Fruit fly (Drosophila melanogaster) whole organism, embryonic: ENCODE measurements around the gene TotA.
A peak's percentile ranks its signal among the peaks of the same experiment; 100 is the strongest.

ENCODE experiments used
- Ada2b ChIP-seq: fragments of 200-800 bp; sonication (Bioruptor generic); IDR thresholded peaks from 2 replicates; pipeline ENCODE4 v1.3.6; 2022; ENCODE audit warnings: missing biosample characterization, missing genetic modification characterization
- Aef1 ChIP-seq: fragments of 200-800 bp; sonication (Bioruptor generic); IDR thresholded peaks from 3 replicates; pipeline ENCODE4 v1.3.6; 2022; ENCODE audit warnings: missing biosample characterization, missing genetic modification characterization
- CG11247 ChIP-seq: fragments of 200-800 bp; sonication (Bioruptor generic); IDR thresholded peaks from 2 replicates; pipeline ENCODE4 v1.3.6; 2022; ENCODE audit warnings: missing biosample characterization, missing genetic modification characterization
- CG11695 ChIP-seq: fragments of 200-800 bp; sonication (Bioruptor generic); IDR thresholded peaks from 3 replicates; pipeline ENCODE4 v1.3.6; 2022; ENCODE audit warnings: missing biosample characterization, missing genetic modification characterization
- CG12769 ChIP-seq: fragments of 200-800 bp; sonication (Bioruptor generic); optimal IDR thresholded peaks from 2 replicates; lab custom pipeline; 2019; ENCODE audit warnings: missing biosample characterization, mild to moderate bottlenecking, missing genetic modification characterization, moderate library complexity
- CG12942 ChIP-seq: fragments of 200-800 bp; sonication (Bioruptor generic); optimal IDR thresholded peaks from 3 replicates; lab custom pipeline; 2016; ENCODE audit warnings: missing biosample characterization, missing genetic modification characterization
- CG13287 ChIP-seq: fragments of 200-800 bp; sonication (Bioruptor generic); IDR thresholded peaks from 2 replicates; pipeline ENCODE4 v1.3.6; 2022; ENCODE audit warnings: missing biosample characterization, missing genetic modification characterization; ENCODE audit not compliant: partially characterized antibody
- CG14441 ChIP-seq: fragments of 200-800 bp; sonication (Bioruptor generic); IDR thresholded peaks from 2 replicates; pipeline ENCODE4 v1.3.6; 2022; ENCODE audit warnings: missing biosample characterization, missing genetic modification characterization
- CG14710 ChIP-seq: fragments of 200-800 bp; sonication (Bioruptor generic); optimal IDR thresholded peaks from 3 replicates; lab custom pipeline; 2019; ENCODE audit warnings: missing biosample characterization, mild to moderate bottlenecking, missing genetic modification characterization, moderate library complexity
- CG14965 ChIP-seq: fragments of 200-800 bp; sonication (Bioruptor generic); optimal IDR thresholded peaks from 2 replicates; lab custom pipeline; 2016; ENCODE audit warnings: missing biosample characterization, missing genetic modification characterization, borderline replicate concordance
- CG15269 ChIP-seq: fragments of 200-800 bp; sonication (Bioruptor generic); optimal IDR thresholded peaks from 2 replicates; lab custom pipeline; 2018; ENCODE audit warnings: missing biosample characterization, mild to moderate bottlenecking, missing genetic modification characterization, moderate library complexity
- CG16815 ChIP-seq: fragments of 200-800 bp; sonication (Bioruptor generic); optimal IDR thresholded peaks from 3 replicates; lab custom pipeline; 2017; ENCODE audit warnings: missing biosample characterization, mild to moderate bottlenecking, missing genetic modification characterization
- CG17186 ChIP-seq: fragments of 200-800 bp; sonication (Bioruptor generic); optimal IDR thresholded peaks from 3 replicates; lab custom pipeline; 2017; ENCODE audit warnings: missing biosample characterization, missing genetic modification reagents, missing genetic modification characterization
- CG17612 ChIP-seq: fragments of 200-800 bp; sonication (Bioruptor generic); IDR thresholded peaks from 2 replicates; pipeline ENCODE4 v1.3.6; 2022; ENCODE audit warnings: missing biosample characterization, missing genetic modification characterization
- CG17829 ChIP-seq: fragments of 200-800 bp; optimal IDR thresholded peaks from 2 replicates; lab custom pipeline; 2019; ENCODE audit warnings: missing biosample characterization, mild to moderate bottlenecking, missing genetic modification characterization, moderate library complexity
- CG1832 ChIP-seq: fragments of 200-800 bp; sonication (Bioruptor generic); optimal IDR thresholded peaks from 2 replicates; lab custom pipeline; 2017; ENCODE audit warnings: missing biosample characterization, mild to moderate bottlenecking, missing genetic modification characterization, inconsistent platforms
- CG18599 ChIP-seq: fragments of 200-800 bp; sonication (Bioruptor generic); optimal IDR thresholded peaks from 3 replicates; lab custom pipeline; 2017; ENCODE audit warnings: missing biosample characterization, missing genetic modification characterization, mild to moderate bottlenecking, moderate library complexity, missing genetic modification reagents
- CG2712 ChIP-seq: fragments of 200-800 bp; optimal IDR thresholded peaks from 3 replicates; lab custom pipeline; 2019; ENCODE audit warnings: missing biosample characterization, mild to moderate bottlenecking, missing genetic modification characterization, moderate library complexity
- CG34422 ChIP-seq: fragments of 200-800 bp; sonication (Bioruptor generic); IDR thresholded peaks from 3 replicates; pipeline ENCODE4 v1.3.6; 2022; ENCODE audit warnings: missing biosample characterization, missing genetic modification characterization
- CG6683 ChIP-seq: fragments of 200-800 bp; sonication (Bioruptor generic); optimal IDR thresholded peaks from 2 replicates; lab custom pipeline; 2017; ENCODE audit warnings: missing biosample characterization, mild to moderate bottlenecking, missing genetic modification characterization, missing genetic modification reagents
- CG7786 ChIP-seq: fragments of 200-800 bp; sonication (Bioruptor generic); optimal IDR thresholded peaks from 2 replicates; lab custom pipeline; 2016; ENCODE audit warnings: missing biosample characterization, missing genetic modification characterization
- CG8290 ChIP-seq, 3 experiments: fragments of 200-800 bp; sonication (Bioruptor generic); optimal IDR thresholded peaks; 2 replicates each; lab custom pipeline; 2016 to 2019; ENCODE audit warnings: missing biosample characterization in 3 of 3, missing genetic modification characterization in 3 of 3, mild to moderate bottlenecking in 2 of 3, moderate library complexity in 1 of 3
- CG9876 ChIP-seq: fragments of 200-800 bp; sonication (Bioruptor generic); optimal IDR thresholded peaks from 2 replicates; lab custom pipeline; 2016; ENCODE audit warnings: missing biosample characterization, missing genetic modification characterization
- CG9932 ChIP-seq: fragments of 200-800 bp; sonication (Bioruptor generic); IDR thresholded peaks from 2 replicates; pipeline ENCODE4 v1.3.6; 2022; ENCODE audit warnings: missing biosample characterization, missing genetic modification characterization
- Dfd ChIP-seq, 2 experiments: fragments of >200 bp; optimal IDR thresholded peaks; 2 replicates each; lab custom pipeline; 2017; ENCODE audit warnings: missing biosample characterization in 2 of 2, missing genetic modification characterization in 2 of 2
- ERR ChIP-seq: fragments of 200-800 bp; sonication (Bioruptor generic); optimal IDR thresholded peaks from 2 replicates; lab custom pipeline; 2016; ENCODE audit warnings: missing biosample characterization, missing genetic modification characterization
- Ets65A ChIP-seq: fragments of 200-800 bp; sonication (Bioruptor generic); peaks from one replicate; lab custom pipeline; 2016; ENCODE audit warnings: missing biosample characterization, missing genetic modification characterization
- Fer3 ChIP-seq: fragments of 200-800 bp; sonication (Bioruptor generic); optimal IDR thresholded peaks from 2 replicates; lab custom pipeline; 2018; ENCODE audit warnings: missing biosample characterization, mild to moderate bottlenecking, missing genetic modification characterization, moderate library complexity
- Lhr ChIP-seq: fragments of 200-800 bp; sonication (Bioruptor generic); optimal IDR thresholded peaks from 3 replicates; lab custom pipeline; 2017; ENCODE audit warnings: mild to moderate bottlenecking, missing biosample characterization, missing genetic modification reagents, missing genetic modification characterization
- PHDP ChIP-seq: fragments of 200-800 bp; sonication (Bioruptor generic); optimal IDR thresholded peaks from 3 replicates; lab custom pipeline; 2018; ENCODE audit warnings: missing biosample characterization, mild to moderate bottlenecking, missing genetic modification characterization, moderate library complexity
- ab ChIP-seq: fragments of 200-800 bp; sonication (Bioruptor generic); optimal IDR thresholded peaks from 2 replicates; lab custom pipeline; 2016; ENCODE audit warnings: missing biosample characterization, missing genetic modification characterization
- aop ChIP-seq: fragments of 200-800 bp; sonication (Bioruptor generic); IDR thresholded peaks from 2 replicates; pipeline ENCODE4 v1.3.6; 2022; ENCODE audit warnings: missing biosample characterization, missing genetic modification characterization
- cg ChIP-seq: fragments of 200-800 bp; sonication (Bioruptor generic); optimal IDR thresholded peaks from 3 replicates; lab custom pipeline; 2019; ENCODE audit warnings: missing biosample characterization, mild to moderate bottlenecking, missing genetic modification characterization, moderate library complexity
- chn ChIP-seq: fragments of 200-800 bp; sonication (Bioruptor generic); optimal IDR thresholded peaks from 2 replicates; lab custom pipeline; 2016; ENCODE audit warnings: missing biosample characterization, missing genetic modification characterization
- crol ChIP-seq: fragments of 200-800 bp; sonication (Bioruptor generic); IDR thresholded peaks from 2 replicates; pipeline ENCODE4 v1.3.6; 2022; ENCODE audit warnings: missing biosample characterization, missing genetic modification characterization
- cwo ChIP-seq: fragments of 200-800 bp; sonication (Bioruptor generic); optimal IDR thresholded peaks from 3 replicates; lab custom pipeline; 2017; ENCODE audit warnings: missing biosample characterization, missing genetic modification characterization, mild to moderate bottlenecking, moderate library complexity, missing genetic modification reagents
- emc ChIP-seq: fragments of 200-800 bp; sonication (Bioruptor generic); optimal IDR thresholded peaks from 2 replicates; lab custom pipeline; 2016; ENCODE audit warnings: missing biosample characterization, missing genetic modification characterization
- fu2 ChIP-seq: fragments of 200-800 bp; sonication (Bioruptor generic); optimal IDR thresholded peaks from 2 replicates; lab custom pipeline; 2016; ENCODE audit warnings: missing biosample characterization, missing genetic modification characterization
- hb ChIP-seq: fragments of 200-800 bp; sonication (Bioruptor generic); IDR thresholded peaks from 3 replicates; pipeline ENCODE4 v1.3.6; 2022; ENCODE audit warnings: missing biosample characterization, missing genetic modification characterization; ENCODE audit not compliant: partially characterized antibody
- jigr1 ChIP-seq: fragments of 200-800 bp; sonication (Bioruptor generic); IDR thresholded peaks from 3 replicates; pipeline ENCODE4 v1.3.6; 2022; ENCODE audit warnings: missing biosample characterization, missing genetic modification characterization
- jing ChIP-seq: fragments of 200-800 bp; sonication (Bioruptor generic); optimal IDR thresholded peaks from 2 replicates; lab custom pipeline; 2018; ENCODE audit warnings: missing biosample characterization, mild to moderate bottlenecking, missing genetic modification characterization
- klu ChIP-seq: fragments of 200-800 bp; sonication (Bioruptor generic); IDR thresholded peaks from 2 replicates; pipeline ENCODE4 v1.3.6; 2022; ENCODE audit warnings: missing biosample characterization, missing genetic modification characterization
- pnt ChIP-seq: fragments of 200-800 bp; sonication (Bioruptor generic); optimal IDR thresholded peaks from 3 replicates; lab custom pipeline; 2016; ENCODE audit warnings: missing biosample characterization, missing genetic modification characterization
- prd ChIP-seq, 3 experiments: fragments of >200 bp in 2 of 3; fragments of 200-800 bp in 1 of 3; sonication (Bioruptor generic) in 1 of 3; optimal IDR thresholded peaks in 2 of 3; IDR thresholded peaks in 1 of 3; 2 replicates in 2 of 3; 3 replicates in 1 of 3; pipeline versions ENCODE4 v1.3.6 to Lab custom; 2017 to 2022; ENCODE audit warnings: missing biosample characterization in 1 of 3, missing genetic modification characterization in 1 of 3
- sens-2 ChIP-seq: fragments of 200-800 bp; sonication (Bioruptor generic); IDR thresholded peaks from 2 replicates; pipeline ENCODE4 v1.3.6; 2022; ENCODE audit warnings: missing biosample characterization, missing genetic modification characterization
- sim ChIP-seq: fragments of 200-800 bp; sonication (Bioruptor generic); IDR thresholded peaks from 2 replicates; pipeline ENCODE4 v1.3.6; 2022; ENCODE audit warnings: missing biosample characterization, missing genetic modification characterization
- tio ChIP-seq: fragments of 200-800 bp; sonication (Bioruptor generic); optimal IDR thresholded peaks from 2 replicates; lab custom pipeline; 2017; ENCODE audit warnings: missing biosample characterization, missing genetic modification characterization, inconsistent platforms
- trh ChIP-seq: fragments of 200-800 bp; sonication (Bioruptor generic); optimal IDR thresholded peaks from 2 replicates; lab custom pipeline; 2016; ENCODE audit warnings: missing biosample characterization, missing genetic modification characterization
- ttk ChIP-seq: fragments of 200-800 bp; sonication (Bioruptor generic); IDR thresholded peaks from 2 replicates; pipeline ENCODE4 v2.1.2; 2022; ENCODE audit warnings: missing biosample characterization, missing genetic modification characterization
- usp ChIP-seq: fragments of >200 bp; optimal IDR thresholded peaks from 2 replicates; lab custom pipeline; 2017; ENCODE audit warnings: missing biosample characterization, missing genetic modification characterization

The TotA gene

DNA sequence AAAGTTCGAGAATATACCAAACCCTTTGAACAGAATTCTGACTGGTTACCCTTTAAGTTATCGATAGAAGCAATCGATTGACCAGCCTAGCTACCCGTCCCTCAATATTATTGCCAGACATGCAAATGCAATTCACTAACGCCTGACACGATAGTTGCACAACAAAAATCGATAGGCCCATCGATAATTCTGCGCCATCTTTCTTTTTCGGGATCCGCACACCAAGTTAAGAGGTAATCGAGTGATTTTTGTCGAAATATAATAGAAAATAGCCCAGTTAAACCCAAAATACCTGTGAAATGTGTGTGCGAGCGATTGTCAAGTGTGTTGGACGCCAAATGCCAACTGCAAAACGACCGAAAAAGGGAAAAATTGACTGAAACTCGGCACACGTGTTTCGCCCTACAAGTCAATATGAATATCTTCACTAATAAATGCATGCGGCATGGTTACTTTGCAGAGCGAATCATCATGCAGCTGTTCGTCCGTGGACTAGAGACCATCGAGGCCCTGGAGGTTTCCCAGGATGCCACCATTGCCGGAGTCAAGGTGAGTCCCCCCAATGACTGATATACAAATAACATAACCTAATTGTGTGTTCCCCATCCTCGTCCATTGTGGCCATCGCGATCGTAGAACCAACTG is 20.3 kb upstream of the TotA start, which contains the start of gene RpS30 (continued):
- no peak for TF ChIP-seq cg (GFP tag; lab: Kevin White, UChicago)
- no peak for TF ChIP-seq CG34422
- peak; percentile 77 for TF ChIP-seq CG17829
- no peak for TF ChIP-seq chn
- TF ChIP-seq CG12942 (GFP tag; lab: Kevin White, UChicago): no peak
- TF ChIP-seq CG18599 (GFP tag; lab: Kevin White, UChicago): no peak
- no peak for TF ChIP-seq Aef1
- TF ChIP-seq usp (GFP tag; lab: Kevin White, UChicago): no peak
- TF ChIP-seq fu2 (GFP tag; lab: Kevin White, UChicago): no peak
- TF ChIP-seq CG15269 (tag; lab: Kevin White, UChicago): peak; percentile 24
- TF ChIP-seq CG12769: peak; percentile 69
- no peak for TF ChIP-seq pnt (GFP tag; lab: Kevin White, UChicago)
- peak; percentile 10 for TF ChIP-seq CG7786
- no peak for TF ChIP-seq tio (GFP tag; lab: Kevin White, UChicago)
- TF ChIP-seq Fer3 (tag; lab: Kevin White, UChicago): peak; percentile 27
- no peak for TF ChIP-seq CG11695 (GFP tag; lab: Robert Waterston, UW)
- TF ChIP-seq emc (GFP tag; lab: Kevin White, UChicago): no peak
- no peak for TF ChIP-seq CG17612
- no peak for TF ChIP-seq Ada2b (GFP tag; lab: Robert Waterston, UW)
- TF ChIP-seq CG9932 (GFP tag; lab: Robert Waterston, UW): peak; percentile 70; the same call in 1 of the 2 replicates
- TF ChIP-seq prd (optimal IDR thresholded peaks at IDR 0.05; lab: Kevin White, UChicago): no peak
- TF ChIP-seq prd (GFP tag; IDR thresholded peaks at IDR 0.05; lab: Robert Waterston, UW): 0 out of 3 replicates have a peak, but pooled peaks have one; percentile 8
- no peak for TF ChIP-seq ttk (GFP tag; lab: Robert Waterston, UW)
- peak; percentile 55 for TF ChIP-seq PHDP (tag; lab: Kevin White, UChicago)
- peak; percentile 71 for TF ChIP-seq CG2712
- peak; percentile 96 for TF ChIP-seq hb (GFP tag; lab: Robert Waterston, UW)
- TF ChIP-seq CG1832: no peak
- TF ChIP-seq aop (GFP tag; lab: Robert Waterston, UW): no peak
- TF ChIP-seq CG14441 (GFP tag; lab: Robert Waterston, UW): no peak
- no peak for TF ChIP-seq jigr1
- peak; percentile 80 for TF ChIP-seq CG17186 (GFP tag; lab: Kevin White, UChicago)
- TF ChIP-seq cwo (GFP tag; lab: Kevin White, UChicago): no peak
- no peak for TF ChIP-seq jing (GFP tag; lab: Kevin White, UChicago)
- no peak for TF ChIP-seq sens-2 (GFP tag; lab: Robert Waterston, UW)
- TF ChIP-seq CG16815: no peak
- TF ChIP-seq CG11247 (GFP tag; lab: Robert Waterston, UW): no peak
- TF ChIP-seq CG9876 (GFP tag; lab: Kevin White, UChicago): peak; percentile 43
- TF ChIP-seq ERR (GFP tag; lab: Kevin White, UChicago): no peak
- TF ChIP-seq CG6683 (GFP tag; lab: Kevin White, UChicago): no peak
- peak; percentile 47 for TF ChIP-seq CG8290 (GFP tag; optimal IDR thresholded peaks at IDR 0.05; lab: Kevin White, UChicago)
- peak in 1 of 2 experiments; percentile 87 for TF ChIP-seq CG8290 (tag; optimal IDR thresholded peaks at IDR 0.05; lab: Kevin White, UChicago)
- peak; percentile 80 for TF ChIP-seq CG14710 (tag; lab: Kevin White, UChicago)
- TF ChIP-seq CG13287: peak; percentile 98
- TF ChIP-seq Ets65A (GFP tag; lab: Kevin White, UChicago): peak; percentile 93
- TF ChIP-seq ab (GFP tag; lab: Kevin White, UChicago): no peak
- no peak for TF ChIP-seq klu (GFP tag; lab: Robert Waterston, UW)
- TF ChIP-seq sim (GFP tag; lab: Robert Waterston, UW): no peak
- no peak for TF ChIP-seq crol (GFP tag; lab: Robert Waterston, UW)
- peak; percentile 66 for TF ChIP-seq Lhr (GFP tag; lab: Kevin White, UChicago)
- no peak for TF ChIP-seq trh
- TF ChIP-seq Dfd (GFP tag; optimal IDR thresholded peaks at IDR 0.05; lab: Kevin White, UChicago): no peak
- no peak for TF ChIP-seq CG14965 (GFP tag; lab: Kevin White, UChicago)
